Fruit fly (Drosophila melanogaster): Measurements from ENCODE around the gene prage.

The prage gene

DNA sequence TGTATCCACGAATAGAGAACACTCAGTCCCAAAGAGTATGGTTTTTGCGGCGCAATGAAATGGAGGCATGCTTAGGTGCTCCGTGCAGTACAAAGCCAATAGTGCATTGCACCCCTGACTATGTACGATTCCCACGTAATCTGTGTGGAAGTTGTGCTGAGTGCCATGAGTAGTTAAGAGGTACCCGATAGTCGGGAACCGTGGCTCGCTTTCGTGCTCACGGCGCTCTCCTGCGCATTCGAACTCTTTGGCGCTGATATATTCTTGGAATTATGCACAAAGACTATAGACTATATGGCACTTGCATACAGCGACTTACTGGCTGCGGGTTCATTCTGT is 51.1 kb downstream of the prage start (continued):
- TF ChIP-seq CG6792 (GFP tag; optimal IDR thresholded peaks at IDR 0.05), result peak; percentile 81
- TF ChIP-seq fd59A (GFP tag; optimal IDR thresholded peaks at IDR 0.05), result peak; percentile 63
- TF ChIP-seq dac (GFP tag; optimal IDR thresholded peaks at IDR 0.05), result no peak
- peak; percentile 67 for TF ChIP-seq CG8632 (GFP tag; optimal IDR thresholded peaks at IDR 0.05)
- peak; percentile 47; the same call in 2 of the 3 replicates for TF ChIP-seq eg (GFP tag; IDR thresholded peaks at IDR 0.05)
- TF ChIP-seq CG15336 (GFP tag; IDR thresholded peaks at IDR 0.05), result peak; percentile 64
- peak; percentile 51 for TF ChIP-seq CG1621 (tag; optimal IDR thresholded peaks at IDR 0.05)
- peak; percentile 57 for TF ChIP-seq dsx (GFP tag; optimal IDR thresholded peaks at IDR 0.05; ENCODE audit: poor library complexity, severe bottlenecking)
- TF ChIP-seq CG10669 (GFP tag; optimal IDR thresholded peaks at IDR 0.05), result peak; percentile 67
- TF ChIP-seq CG31627 (GFP tag; optimal IDR thresholded peaks at IDR 0.05), result peak; percentile 81
- peak; percentile 30 for TF ChIP-seq CG4318 (GFP tag; optimal IDR thresholded peaks at IDR 0.05)
- peak; percentile 65 for TF ChIP-seq Ets96B (tag; optimal IDR thresholded peaks at IDR 0.05)
- TF ChIP-seq CG7368 (GFP tag; optimal IDR thresholded peaks at IDR 0.05), result peak; percentile 69
- TF ChIP-seq achi (GFP tag; optimal IDR thresholded peaks at IDR 0.05), result peak; percentile 69
- TF ChIP-seq cyc (GFP tag; optimal IDR thresholded peaks at IDR 0.05), result peak; percentile 84
- TF ChIP-seq Sox14 (GFP tag; optimal IDR thresholded peaks at IDR 0.05), result peak; percentile 95
- TF ChIP-seq fkh (GFP tag; optimal IDR thresholded peaks at IDR 0.05), result no peak
- TF ChIP-seq CG8119 (GFP tag; IDR thresholded peaks at IDR 0.05), result peak; percentile 62; the same call in 2 of the 3 replicates
- TF ChIP-seq CG3919 (GFP tag; optimal IDR thresholded peaks at IDR 0.05), result peak; percentile 76
- peak; percentile 74 for TF ChIP-seq vri (GFP tag; optimal IDR thresholded peaks at IDR 0.05)
- TF ChIP-seq CG34406 (GFP tag; optimal IDR thresholded peaks at IDR 0.05), result peak; percentile 74
- TF ChIP-seq Blimp-1 (GFP tag; optimal IDR thresholded peaks at IDR 0.05), result peak; percentile 43
- peak; percentile 64 for TF ChIP-seq CG8319 (GFP tag; optimal IDR thresholded peaks at IDR 0.05)

DNA sequence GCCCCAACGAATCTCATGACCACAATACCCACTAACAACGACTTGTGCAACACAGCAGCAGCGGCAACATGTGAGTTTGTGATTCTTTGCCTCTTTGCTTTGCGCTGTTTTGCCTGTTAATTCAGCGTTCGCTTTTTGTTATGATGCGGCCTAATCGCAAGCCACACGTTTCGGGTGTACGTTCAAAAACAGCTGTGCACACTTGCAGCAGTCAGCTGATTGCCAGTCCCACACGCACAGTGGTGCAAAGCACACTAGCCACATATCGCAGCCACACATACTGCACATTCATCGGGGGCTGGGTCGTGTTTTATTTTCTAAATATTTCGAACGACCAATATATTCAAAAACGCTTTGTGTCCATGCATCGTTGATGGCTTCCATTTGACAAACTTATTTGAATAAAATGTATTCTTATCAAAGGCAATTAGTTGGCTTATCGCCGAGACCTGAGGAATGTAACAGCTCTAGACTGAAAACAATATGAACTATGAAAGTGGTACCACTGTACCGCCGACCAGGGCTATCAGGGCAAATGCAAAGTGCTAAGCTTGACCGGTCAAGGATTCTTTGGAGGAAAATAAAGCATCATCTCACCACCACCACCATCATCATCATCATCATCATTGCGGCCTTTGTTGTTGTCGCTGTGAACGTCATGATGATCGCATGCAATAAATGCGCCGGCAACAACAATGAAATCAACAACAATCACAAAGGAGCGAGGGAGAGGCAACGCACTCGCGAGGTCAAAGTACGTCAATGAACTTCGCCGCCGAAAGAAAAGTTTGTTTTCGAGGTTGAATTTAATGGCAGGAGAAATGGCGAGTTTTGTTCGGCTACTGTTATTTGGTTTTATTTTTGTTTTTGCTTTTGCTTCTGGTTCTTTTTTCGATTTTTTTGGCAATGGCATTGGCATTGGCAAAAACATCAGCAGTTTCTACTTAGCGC is 52.7 kb downstream of the prage start:
- TF ChIP-seq CG11762 (GFP tag; optimal IDR thresholded peaks at IDR 0.05; ENCODE audit: insufficient read depth), result peak; percentile 42
- TF ChIP-seq CG10631 (GFP tag; optimal IDR thresholded peaks at IDR 0.05), result peak; percentile 63
- TF ChIP-seq CG4318 (GFP tag; optimal IDR thresholded peaks at IDR 0.05), result peak; percentile 22
- peak; percentile 54 for TF ChIP-seq CG34406 (GFP tag; optimal IDR thresholded peaks at IDR 0.05)
- peak; percentile 66 for TF ChIP-seq topi (GFP tag; optimal IDR thresholded peaks at IDR 0.05)
- no peak for TF ChIP-seq CG6854 (GFP tag; optimal IDR thresholded peaks at IDR 0.05)
- TF ChIP-seq CG8319 (GFP tag; optimal IDR thresholded peaks at IDR 0.05), result peak; percentile 60
- no peak for TF ChIP-seq fd85E (GFP tag; optimal IDR thresholded peaks at IDR 0.05)
- peak; percentile 65 for TF ChIP-seq CG31627 (GFP tag; optimal IDR thresholded peaks at IDR 0.05)
- TF ChIP-seq achi (GFP tag; optimal IDR thresholded peaks at IDR 0.05), result peak; percentile 64
- peak; percentile 49 for TF ChIP-seq CG11902 (GFP tag; optimal IDR thresholded peaks at IDR 0.05)
- no peak; the same call in 1 of the 2 replicates for TF ChIP-seq CG11294 (GFP tag; IDR thresholded peaks at IDR 0.05)
- TF ChIP-seq ss (GFP tag; optimal IDR thresholded peaks at IDR 0.05), result peak; percentile 33 to 69
- peak; percentile 18 for TF ChIP-seq spab (GFP tag; optimal IDR thresholded peaks at IDR 0.05)
- no peak for TF ChIP-seq dac (GFP tag; optimal IDR thresholded peaks at IDR 0.05)
- peak; percentile 73 for TF ChIP-seq Met (GFP tag; optimal IDR thresholded peaks at IDR 0.05)
- TF ChIP-seq Hr38 (GFP tag; optimal IDR thresholded peaks at IDR 0.05), result no peak
- TF ChIP-seq CG6808 (GFP tag; optimal IDR thresholded peaks at IDR 0.05), result peak; percentile 54
- TF ChIP-seq pdm3 (GFP tag; optimal IDR thresholded peaks at IDR 0.05), result peak; percentile 73
- peak; percentile 67 for TF ChIP-seq CG8632 (GFP tag; optimal IDR thresholded peaks at IDR 0.05)
- TF ChIP-seq CG6276 (GFP tag; optimal IDR thresholded peaks at IDR 0.05), result peak; percentile 33
- TF ChIP-seq CG3032 (tag; optimal IDR thresholded peaks at IDR 0.05), result peak; percentile 66
- TF ChIP-seq CG7368 (GFP tag; optimal IDR thresholded peaks at IDR 0.05), result peak; percentile 52
- TF ChIP-seq CG6163 (GFP tag; IDR thresholded peaks at IDR 0.05), result peak; percentile 37; the same call in 1 of the 3 replicates
- no peak for TF ChIP-seq Gug (GFP tag; IDR thresholded peaks at IDR 0.05)
- TF ChIP-seq Ets21C (GFP tag; optimal IDR thresholded peaks at IDR 0.05), result peak; percentile 33
- peak; percentile 62 for TF ChIP-seq Hr39 (GFP tag; optimal IDR thresholded peaks at IDR 0.05)
- peak; percentile 77 for TF ChIP-seq Eip75B (GFP tag; optimal IDR thresholded peaks at IDR 0.05)
- peak; percentile 75 for TF ChIP-seq CG10669 (GFP tag; optimal IDR thresholded peaks at IDR 0.05)
- peak; percentile 60 for TF ChIP-seq Ets96B (tag; optimal IDR thresholded peaks at IDR 0.05)
- TF ChIP-seq cyc (GFP tag; optimal IDR thresholded peaks at IDR 0.05), result peak; percentile 55
- peak; percentile 63 for TF ChIP-seq Sox102F (GFP tag; optimal IDR thresholded peaks at IDR 0.05)
- peak; percentile 29 for TF ChIP-seq CG16779 (tag; optimal IDR thresholded peaks at IDR 0.05)
- peak; percentile 49 for TF ChIP-seq CG1621 (tag; optimal IDR thresholded peaks at IDR 0.05)
- TF ChIP-seq Eip78C (GFP tag), result peak; percentile 91
- TF ChIP-seq CG6792 (GFP tag; optimal IDR thresholded peaks at IDR 0.05), result peak; percentile 44
